Fruit fly (Drosophila melanogaster) whole organism, adult: ENCODE results near the gene CG7246.
A peak's percentile ranks its signal among the peaks of the same experiment; 100 is the strongest.

Experiments
- CG12768 ChIP-seq: fragments of 200-800 bp; sonication (Bioruptor generic); optimal IDR thresholded peaks from 2 replicates; lab custom pipeline; 2017; ENCODE audit warnings: missing biosample characterization, missing genetic modification characterization, mild to moderate bottlenecking, moderate library complexity, missing genetic modification reagents
- CG1620 ChIP-seq: fragments of 200-800 bp; sonication (Bioruptor generic); optimal IDR thresholded peaks from 2 replicates; lab custom pipeline; 2016; ENCODE audit warnings: missing biosample characterization, missing genetic modification characterization
- CG33017 ChIP-seq: fragments of 200-800 bp; sonication (Bioruptor generic); optimal IDR thresholded peaks from 2 replicates; lab custom pipeline; 2018; ENCODE audit warnings: missing biosample characterization, mild to moderate bottlenecking, missing genetic modification characterization, moderate library complexity
- CG7045 ChIP-seq: fragments of 200-800 bp; sonication (Bioruptor generic); optimal IDR thresholded peaks from 2 replicates; lab custom pipeline; 2017; ENCODE audit warnings: missing biosample characterization, mild to moderate bottlenecking, missing genetic modification characterization
- CG7101 ChIP-seq: fragments of 200-800 bp; sonication (Bioruptor generic); optimal IDR thresholded peaks from 2 replicates; lab custom pipeline; 2018; ENCODE audit warnings: missing biosample characterization, mild to moderate bottlenecking, missing genetic modification characterization, moderate library complexity
- Clk ChIP-seq: fragments of 200-800 bp; sonication (Bioruptor generic); optimal IDR thresholded peaks from 2 replicates; lab custom pipeline; 2017; ENCODE audit warnings: missing biosample characterization, missing genetic modification characterization
- Hr96 ChIP-seq: fragments of 200-800 bp; sonication (Bioruptor generic); optimal IDR thresholded peaks from 2 replicates; lab custom pipeline; 2016; ENCODE audit warnings: missing biosample characterization, missing genetic modification characterization
- Mnt ChIP-seq: fragments of 200-800 bp; sonication (Bioruptor generic); optimal IDR thresholded peaks from 2 replicates; lab custom pipeline; 2016; ENCODE audit warnings: missing biosample characterization, mild to moderate bottlenecking, missing genetic modification characterization
- bab1 ChIP-seq: fragments of 200-800 bp; sonication (Bioruptor generic); optimal IDR thresholded peaks from 3 replicates; lab custom pipeline; 2019; ENCODE audit warnings: missing biosample characterization, mild to moderate bottlenecking, missing genetic modification characterization, moderate library complexity
- kay ChIP-seq: fragments of 200-800 bp; sonication (Bioruptor generic); peaks from one replicate; lab custom pipeline; 2016; ENCODE audit warnings: missing biosample characterization, missing genetic modification characterization, borderline replicate concordance
- pad ChIP-seq: fragments of 200-800 bp; sonication (Bioruptor generic); optimal IDR thresholded peaks from 3 replicates; lab custom pipeline; 2017; ENCODE audit warnings: missing biosample characterization, missing genetic modification characterization, mild to moderate bottlenecking, moderate library complexity, missing genetic modification reagents
- toe ChIP-seq: fragments of 200-800 bp; sonication (Bioruptor generic); optimal IDR thresholded peaks from 2 replicates; lab custom pipeline; 2016; ENCODE audit warnings: missing biosample characterization, missing genetic modification characterization

- TF ChIP-seq bab1 (GFP tag; lab: Kevin White, UChicago) (peak; percentile 17), Hr96 (no peak), CG7045 (GFP tag; lab: Kevin White, UChicago) (no peak), CG33017 (tag; lab: Kevin White, UChicago) (no peak), Clk (GFP tag; lab: Kevin White, UChicago) (no peak), pad (GFP tag; lab: Kevin White, UChicago) (no peak), CG7101 (tag; lab: Kevin White, UChicago) (no peak), kay (GFP tag; lab: Kevin White, UChicago) (no peak), Mnt (GFP tag; lab: Kevin White, UChicago) (no peak), CG12768 (GFP tag; lab: Kevin White, UChicago) (no peak), CG1620 (GFP tag; lab: Kevin White, UChicago) (no peak), toe (no peak)
Observed at dm6 chrX:9120828-9121754, 40.2 kb upstream of the CG7246 start.
